Fruit fly (Drosophila melanogaster) whole organism, embryonic: ENCODE measurements around the gene E2f1.

Experiments
- Ada2b ChIP-seq: fragments of 200-800 bp; sonication (Bioruptor generic); IDR thresholded peaks from 2 replicates; pipeline ENCODE4 v1.3.6; 2022; ENCODE audit warnings: missing biosample characterization, missing genetic modification characterization
- Atf6 ChIP-seq: fragments of 200-800 bp; sonication (Bioruptor generic); IDR thresholded peaks from 2 replicates; pipeline ENCODE4 v1.3.6; 2022; ENCODE audit warnings: missing biosample characterization, missing genetic modification characterization
- CG10431 ChIP-seq: fragments of 200-800 bp; sonication (Bioruptor generic); optimal IDR thresholded peaks from 3 replicates; lab custom pipeline; 2018; ENCODE audit warnings: missing biosample characterization, mild to moderate bottlenecking, missing genetic modification characterization
- CG11504 ChIP-seq: fragments of 200-800 bp; sonication (Bioruptor generic); optimal IDR thresholded peaks from 3 replicates; lab custom pipeline; 2019; ENCODE audit warnings: missing biosample characterization, mild to moderate bottlenecking, missing genetic modification characterization, moderate library complexity
- CG14965 ChIP-seq: fragments of 200-800 bp; sonication (Bioruptor generic); optimal IDR thresholded peaks from 2 replicates; lab custom pipeline; 2016; ENCODE audit warnings: missing biosample characterization, missing genetic modification characterization, borderline replicate concordance
- CG15479 ChIP-seq: fragments of 200-800 bp; sonication (Bioruptor generic); optimal IDR thresholded peaks from 3 replicates; lab custom pipeline; 2019; ENCODE audit warnings: missing biosample characterization, mild to moderate bottlenecking, missing genetic modification characterization, moderate library complexity
- CG16863 ChIP-seq: fragments of 200-800 bp; sonication (Bioruptor generic); optimal IDR thresholded peaks from 3 replicates; lab custom pipeline; 2016; ENCODE audit warnings: missing biosample characterization, missing genetic modification characterization
- CG17328 ChIP-seq: fragments of 200-800 bp; sonication (Bioruptor generic); IDR thresholded peaks from 2 replicates; pipeline ENCODE4 v1.3.6; 2022; ENCODE audit warnings: missing biosample characterization, missing genetic modification characterization
- CG1832 ChIP-seq: fragments of 200-800 bp; sonication (Bioruptor generic); optimal IDR thresholded peaks from 2 replicates; lab custom pipeline; 2017; ENCODE audit warnings: missing biosample characterization, mild to moderate bottlenecking, missing genetic modification characterization, inconsistent platforms
- CG2678 ChIP-seq: fragments of 200-800 bp; sonication (Bioruptor generic); optimal IDR thresholded peaks from 3 replicates; lab custom pipeline; 2019; ENCODE audit warnings: missing biosample characterization, mild to moderate bottlenecking, missing genetic modification characterization, moderate library complexity
- CG30403 ChIP-seq: fragments of 200-800 bp; sonication (Bioruptor generic); optimal IDR thresholded peaks from 3 replicates; lab custom pipeline; 2016; ENCODE audit warnings: missing biosample characterization, missing genetic modification characterization
- CG4328 ChIP-seq: fragments of 200-800 bp; sonication (Bioruptor generic); optimal IDR thresholded peaks from 3 replicates; lab custom pipeline; 2017; ENCODE audit warnings: missing biosample characterization, missing genetic modification reagents, missing genetic modification characterization
- CG6175 ChIP-seq: fragments of 200-800 bp; sonication (Bioruptor generic); IDR thresholded peaks from 3 replicates; pipeline ENCODE4 v1.3.6; 2022; ENCODE audit warnings: missing biosample characterization, missing genetic modification characterization
- CG7372 ChIP-seq: fragments of 200-800 bp; sonication (Bioruptor generic); IDR thresholded peaks from 2 replicates; pipeline ENCODE4 v1.3.6; 2022; ENCODE audit warnings: missing biosample characterization, missing genetic modification characterization
- CG9797 ChIP-seq: fragments of 200-800 bp; sonication (Bioruptor generic); optimal IDR thresholded peaks from 3 replicates; lab custom pipeline; 2018; ENCODE audit warnings: missing biosample characterization, mild to moderate bottlenecking, missing genetic modification characterization
- Elba2 ChIP-seq: fragments of 200-800 bp; sonication (Bioruptor generic); optimal IDR thresholded peaks from 3 replicates; lab custom pipeline; 2016; ENCODE audit warnings: missing biosample characterization, missing genetic modification characterization
- Gug ChIP-seq: fragments of 200-800 bp; sonication (Bioruptor generic); IDR thresholded peaks from 4 replicates; pipeline ENCODE4 v1.3.6; 2022; ENCODE audit warnings: missing biosample characterization, missing genetic modification characterization
- Med ChIP-seq: fragments of 200-800 bp; sonication (Bioruptor generic); peaks from one replicate; lab custom pipeline; 2016; ENCODE audit warnings: missing biosample characterization, missing genetic modification characterization, mild to moderate bottlenecking, inconsistent platforms, moderate library complexity
- Neu2 ChIP-seq: fragments of 200-800 bp; sonication (Bioruptor generic); optimal IDR thresholded peaks from 3 replicates; lab custom pipeline; 2016; ENCODE audit warnings: missing biosample characterization, missing genetic modification characterization, borderline replicate concordance
- Poxn ChIP-seq: fragments of 200-800 bp; sonication (Bioruptor generic); IDR thresholded peaks from 2 replicates; pipeline ENCODE4 v1.3.6; 2022; ENCODE audit warnings: missing biosample characterization, missing genetic modification characterization
- Sox102F ChIP-seq: fragments of 200-800 bp; sonication (Bioruptor generic); optimal IDR thresholded peaks from 2 replicates; lab custom pipeline; 2018; ENCODE audit warnings: missing biosample characterization, mild to moderate bottlenecking, missing genetic modification characterization, moderate library complexity
- abd-A ChIP-seq: fragments of 200-800 bp; sonication (Bioruptor generic); optimal IDR thresholded peaks from 3 replicates; lab custom pipeline; 2019; ENCODE audit warnings: missing biosample characterization, mild to moderate bottlenecking, missing genetic modification characterization, moderate library complexity
- bsh ChIP-seq, 2 experiments: fragments of 200-800 bp; sonication (Bioruptor generic); optimal IDR thresholded peaks; 2 replicates each; lab custom pipeline; 2017 to 2018; ENCODE audit warnings: mild to moderate bottlenecking in 2 of 2, missing biosample characterization in 2 of 2, missing genetic modification characterization in 2 of 2, moderate library complexity in 1 of 2
- cad ChIP-seq: fragments of >200 bp; optimal IDR thresholded peaks from 2 replicates; lab custom pipeline; 2017; ENCODE audit warnings: missing biosample characterization, missing genetic modification characterization
- corto ChIP-seq: fragments of 200-800 bp; sonication (Bioruptor generic); optimal IDR thresholded peaks from 2 replicates; lab custom pipeline; 2016; ENCODE audit warnings: missing biosample characterization, mild to moderate bottlenecking, missing genetic modification characterization, moderate library complexity
- croc ChIP-seq: fragments of 200-800 bp; sonication (Bioruptor generic); conservative IDR thresholded peaks from 3 replicates; pipeline ENCODE4 v1.3.6; 2022; ENCODE audit warnings: missing biosample characterization, missing genetic modification characterization
- dmrt11E ChIP-seq: fragments of 200-800 bp; sonication (Bioruptor generic); optimal IDR thresholded peaks from 3 replicates; lab custom pipeline; 2018; ENCODE audit warnings: missing biosample characterization, mild to moderate bottlenecking, missing genetic modification characterization, moderate library complexity
- dmrt99B ChIP-seq: fragments of 200-800 bp; sonication (Bioruptor generic); optimal IDR thresholded peaks from 2 replicates; lab custom pipeline; 2018; ENCODE audit warnings: missing biosample characterization, mild to moderate bottlenecking, missing genetic modification characterization, moderate library complexity
- en ChIP-seq: fragments of 200-800 bp; sonication (Bioruptor generic); optimal IDR thresholded peaks from 2 replicates; lab custom pipeline; 2016; ENCODE audit warnings: missing biosample characterization, missing genetic modification characterization
- fd102C ChIP-seq: fragments of 200-800 bp; sonication (Bioruptor generic); optimal IDR thresholded peaks from 2 replicates; lab custom pipeline; 2018; ENCODE audit warnings: missing biosample characterization, mild to moderate bottlenecking, missing genetic modification characterization, moderate library complexity
- gcm2 ChIP-seq: fragments of 200-800 bp; sonication (Bioruptor generic); optimal IDR thresholded peaks from 2 replicates; lab custom pipeline; 2016; ENCODE audit warnings: missing biosample characterization, missing genetic modification characterization
- gem ChIP-seq: fragments of 200-800 bp; sonication (Bioruptor generic); optimal IDR thresholded peaks from 2 replicates; lab custom pipeline; 2019; ENCODE audit warnings: missing biosample characterization, mild to moderate bottlenecking, missing genetic modification characterization, moderate library complexity
- kni ChIP-seq: fragments of 200-800 bp; sonication (Bioruptor generic); optimal IDR thresholded peaks from 3 replicates; lab custom pipeline; 2017; ENCODE audit warnings: mild to moderate bottlenecking, missing biosample characterization, missing genetic modification reagents, missing genetic modification characterization
- lbe ChIP-seq: fragments of 200-800 bp; sonication (Bioruptor generic); optimal IDR thresholded peaks from 2 replicates; lab custom pipeline; 2016; ENCODE audit warnings: missing biosample characterization, mild to moderate bottlenecking, missing genetic modification characterization
- lilli ChIP-seq: fragments of 200-800 bp; sonication (Bioruptor generic); optimal IDR thresholded peaks from 3 replicates; lab custom pipeline; 2016; ENCODE audit warnings: missing biosample characterization, missing genetic modification characterization
- lov ChIP-seq, 2 experiments: fragments of 200-800 bp in 1 of 2; fragments of >200 bp in 1 of 2; sonication (Bioruptor generic) in 1 of 2; IDR thresholded peaks in 1 of 2; optimal IDR thresholded peaks in 1 of 2; 2 replicates in 1 of 2; 3 replicates in 1 of 2; pipeline versions ENCODE4 v1.3.6 to Lab custom; 2017 to 2022; ENCODE audit warnings: missing biosample characterization in 1 of 2, missing genetic modification characterization in 1 of 2
- nmo ChIP-seq: fragments of 200-800 bp; sonication (Bioruptor generic); optimal IDR thresholded peaks from 2 replicates; lab custom pipeline; 2018; ENCODE audit warnings: missing biosample characterization, mild to moderate bottlenecking, missing genetic modification characterization, moderate library complexity
- nom ChIP-seq: fragments of 200-800 bp; sonication (Bioruptor generic); optimal IDR thresholded peaks from 2 replicates; lab custom pipeline; 2017; ENCODE audit warnings: missing biosample characterization, missing genetic modification characterization, mild to moderate bottlenecking, moderate library complexity, missing genetic modification reagents
- phol ChIP-seq: fragments of 200-800 bp; sonication (Bioruptor generic); optimal IDR thresholded peaks from 3 replicates; lab custom pipeline; 2018; ENCODE audit warnings: missing biosample characterization, mild to moderate bottlenecking, missing genetic modification characterization, moderate library complexity
- rib ChIP-seq: fragments of 200-800 bp; sonication (Bioruptor generic); IDR thresholded peaks from 2 replicates; pipeline ENCODE4 v1.3.6; 2022; ENCODE audit warnings: missing biosample characterization, missing genetic modification characterization
- scrt ChIP-seq: fragments of 200-800 bp; sonication (Bioruptor generic); optimal IDR thresholded peaks from 2 replicates; lab custom pipeline; 2018; ENCODE audit warnings: missing biosample characterization, mild to moderate bottlenecking, missing genetic modification characterization, moderate library complexity
- sens ChIP-seq: fragments of 200-800 bp; sonication (Bioruptor generic); peaks from one replicate; lab custom pipeline; 2016; ENCODE audit warnings: missing biosample characterization, missing genetic modification characterization
- slp2 ChIP-seq: fragments of 200-800 bp; sonication (Bioruptor generic); optimal IDR thresholded peaks from 2 replicates; lab custom pipeline; 2016; ENCODE audit warnings: missing biosample characterization, missing genetic modification characterization
- stwl ChIP-seq: fragments of 200-800 bp; sonication (Bioruptor generic); optimal IDR thresholded peaks from 3 replicates; lab custom pipeline; 2018; ENCODE audit warnings: missing biosample characterization, mild to moderate bottlenecking, missing genetic modification characterization, moderate library complexity
- tll ChIP-seq, 2 experiments: fragments of 200-800 bp in 1 of 2; fragments of >200 bp in 1 of 2; sonication (Bioruptor generic) in 1 of 2; optimal IDR thresholded peaks; 2 replicates each; lab custom pipeline; 2017 to 2019; ENCODE audit warnings: missing biosample characterization in 2 of 2, missing genetic modification characterization in 2 of 2, mild to moderate bottlenecking in 1 of 2, moderate library complexity in 1 of 2
- twi ChIP-seq: fragments of 200-800 bp; optimal IDR thresholded peaks from 2 replicates; lab custom pipeline; 2019; ENCODE audit warnings: missing biosample characterization, mild to moderate bottlenecking, missing genetic modification characterization, moderate library complexity
- zen ChIP-seq: fragments of 200-800 bp; sonication (Bioruptor generic); optimal IDR thresholded peaks from 3 replicates; lab custom pipeline; 2018; ENCODE audit warnings: missing biosample characterization, mild to moderate bottlenecking, missing genetic modification characterization, moderate library complexity

The E2f1 gene

dm6 chr3R:21611629-21612180, 49.0 kb downstream of the E2f1 start (continued):
- no peak for TF ChIP-seq CG14965 (GFP tag; lab: Kevin White, UChicago)
- TF ChIP-seq Gug (GFP tag; lab: Robert Waterston, UW): no peak
- TF ChIP-seq Elba2 (GFP tag; lab: Kevin White, UChicago): no peak
- TF ChIP-seq CG1832 (GFP tag; lab: Kevin White, UChicago): peak; percentile 54
- no peak for TF ChIP-seq croc (GFP tag; lab: Robert Waterston, UW)
- peak; percentile 55 for TF ChIP-seq twi (tag; lab: Kevin White, UChicago)
- peak in 1 of 2 experiments; percentile 81 for TF ChIP-seq tll (GFP tag; optimal IDR thresholded peaks at IDR 0.05; lab: Kevin White, UChicago)
- no peak for TF ChIP-seq CG9797 (GFP tag; lab: Kevin White, UChicago)
- TF ChIP-seq lilli: no peak
- TF ChIP-seq CG7372: no peak
- peak; percentile 66 for TF ChIP-seq cad (GFP tag; lab: Kevin White, UChicago)
- no peak for TF ChIP-seq kni (GFP tag; lab: Kevin White, UChicago)
- peak; percentile 64 for TF ChIP-seq CG10431 (GFP tag; lab: Kevin White, UChicago)
- TF ChIP-seq CG15479 (GFP tag; lab: Kevin White, UChicago): peak; percentile 46
- TF ChIP-seq gcm2: no peak
- no peak for TF ChIP-seq Atf6 (GFP tag; lab: Robert Waterston, UW)
- TF ChIP-seq Poxn (GFP tag; lab: Robert Waterston, UW): no peak
- TF ChIP-seq rib (GFP tag; lab: Robert Waterston, UW): no peak
- TF ChIP-seq Ada2b (GFP tag; lab: Robert Waterston, UW): no peak
- no peak for TF ChIP-seq CG6175 (GFP tag; lab: Robert Waterston, UW)
- no peak for TF ChIP-seq scrt
- no peak for TF ChIP-seq fd102C
- TF ChIP-seq abd-A: peak; percentile 11
- TF ChIP-seq zen (tag; lab: Kevin White, UChicago): peak; percentile 46
- no peak for TF ChIP-seq CG17328 (GFP tag; lab: Robert Waterston, UW)

dm6 chr3R:21608275-21609035, 52.2 kb downstream of the E2f1 start:
- TF ChIP-seq Neu2 (GFP tag; lab: Kevin White, UChicago) (no peak), bsh (GFP tag; optimal IDR thresholded peaks at IDR 0.05; lab: Kevin White, UChicago) (peak; percentile 14 to 42), dmrt11E (tag; lab: Kevin White, UChicago) (peak; percentile 2), dmrt99B (tag; lab: Kevin White, UChicago) (peak; percentile 26), lbe (GFP tag; lab: Kevin White, UChicago) (peak; percentile 16), Med (GFP tag; lab: Kevin White, UChicago) (peak; percentile 19), stwl (tag; lab: Kevin White, UChicago) (no peak), CG16863 (GFP tag; lab: Kevin White, UChicago) (no peak), en (GFP tag; lab: Kevin White, UChicago) (no peak), corto (GFP tag; lab: Kevin White, UChicago) (peak; percentile 66), Sox102F (GFP tag; lab: Kevin White, UChicago) (peak; percentile 26), nom (peak; percentile 51), gcm2 (no peak), nmo (GFP tag; lab: Kevin White, UChicago) (peak; percentile 3), CG4328 (GFP tag; lab: Kevin White, UChicago) (no peak), slp2 (GFP tag; lab: Kevin White, UChicago) (no peak), gem (tag; lab: Kevin White, UChicago) (peak; percentile 41), CG2678 (peak; percentile 1), lov (optimal IDR thresholded peaks at IDR 0.05; lab: Kevin White, UChicago) (no peak), lov (GFP tag; IDR thresholded peaks at IDR 0.05; lab: Robert Waterston, UW) (no peak), sens (GFP tag; lab: Kevin White, UChicago) (peak; percentile 74), CG30403 (GFP tag; lab: Kevin White, UChicago) (no peak), CG11504 (peak; percentile 28), phol (peak; percentile 14)
